Worm (Caenorhabditis elegans) whole organism, young adult: ENCODE data around the gene dhc-3.

Source experiments
- B0019.2 ChIP-seq: fragments of 200-800 bp; sonication (Bioruptor generic); conservative IDR thresholded peaks from 2 replicates; pipeline ENCODE4 v1.3.6; 2022; ENCODE audit warnings: missing genetic modification reagents, missing genetic modification characterization, missing compliant biosample characterization
- B0035.1 ChIP-seq: sonication (generic microtip); optimal IDR thresholded peaks from 2 replicates; lab custom pipeline; 2016; ENCODE audit warnings: missing genetic modification characterization, mild to moderate bottlenecking, missing compliant biosample characterization, missing genotype, missing genetic modification reagents
- B0336.3 ChIP-seq: fragments of 200-800 bp; sonication (Bioruptor generic); IDR thresholded peaks from 2 replicates; pipeline ENCODE4 v1.3.6; 2022; ENCODE audit warnings: missing genetic modification characterization, missing compliant biosample characterization
- F22D6.2 ChIP-seq: sonication (generic microtip); optimal IDR thresholded peaks from 2 replicates; lab custom pipeline; 2016; ENCODE audit warnings: mild to moderate bottlenecking, missing genetic modification characterization, missing compliant biosample characterization
- F33H1.4 ChIP-seq: fragments of 200-800 bp; sonication (Bioruptor generic); IDR thresholded peaks from 2 replicates; pipeline ENCODE4 v1.3.6; 2022; ENCODE audit warnings: missing genetic modification reagents, missing genetic modification characterization, missing compliant biosample characterization
- F52B5.7 ChIP-seq: sonication (generic microtip); optimal IDR thresholded peaks from 2 replicates; lab custom pipeline; 2016; ENCODE audit warnings: mild to moderate bottlenecking, missing genetic modification characterization, missing compliant biosample characterization
- F55B11.4 ChIP-seq: sonication (generic microtip); optimal IDR thresholded peaks from 2 replicates; lab custom pipeline; 2016; ENCODE audit warnings: missing compliant biosample characterization, missing genetic modification characterization, borderline replicate concordance; ENCODE audit not compliant: insufficient read depth
- K11D2.4 ChIP-seq: fragments of 200-800 bp; sonication (Bioruptor generic); IDR thresholded peaks from 2 replicates; pipeline ENCODE4 v1.3.6; 2022; ENCODE audit warnings: missing genetic modification reagents, missing genetic modification characterization, missing compliant biosample characterization
- T07F8.4 ChIP-seq: sonication (generic microtip); optimal IDR thresholded peaks from 2 replicates; lab custom pipeline; 2016; ENCODE audit warnings: mild to moderate bottlenecking, missing genetic modification characterization, moderate library complexity, missing compliant biosample characterization
- Y53F4B.3 ChIP-seq: fragments of 200-800 bp; sonication (Bioruptor generic); IDR thresholded peaks from 2 replicates; pipeline ENCODE4 v1.3.6; 2022; ENCODE audit warnings: missing genetic modification reagents, missing genetic modification characterization, missing compliant biosample characterization
- Y56A3A.18 ChIP-seq: fragments of 200-800 bp; sonication (Bioruptor generic); IDR thresholded peaks from 2 replicates; pipeline ENCODE4 v1.3.6; 2022; ENCODE audit warnings: missing genetic modification reagents, missing genetic modification characterization, missing compliant biosample characterization
- atf-7 ChIP-seq: sonication (generic microtip); optimal IDR thresholded peaks from 2 replicates; lab custom pipeline; 2017; ENCODE audit warnings: mild to moderate bottlenecking, missing genetic modification characterization, missing compliant biosample characterization
- attf-3 ChIP-seq: fragments of 200-800 bp; sonication (Bioruptor generic); conservative IDR thresholded peaks from 2 replicates; pipeline ENCODE4 v1.3.6; 2022; ENCODE audit warnings: missing genetic modification reagents, missing genetic modification characterization, missing compliant biosample characterization
- bed-1 ChIP-seq: fragments of 200-800 bp; sonication (Bioruptor generic); IDR thresholded peaks from 2 replicates; pipeline ENCODE4 v1.3.6; 2022; ENCODE audit warnings: missing genetic modification reagents, missing genetic modification characterization, missing compliant biosample characterization
- ceh-27 ChIP-seq: fragments of 200-800 bp; sonication (Bioruptor generic); optimal IDR thresholded peaks from 2 replicates; lab custom pipeline; 2018; ENCODE audit warnings: mild to moderate bottlenecking, missing genetic modification characterization, moderate library complexity, missing compliant biosample characterization
- ceh-79 ChIP-seq: sonication (generic microtip); optimal IDR thresholded peaks from 2 replicates; lab custom pipeline; 2017; ENCODE audit warnings: mild to moderate bottlenecking, missing genetic modification characterization, missing compliant biosample characterization
- dox-1 ChIP-seq: fragments of 200-800 bp; sonication (Bioruptor generic); IDR thresholded peaks from 2 replicates; pipeline ENCODE4 v1.3.6; 2022; ENCODE audit warnings: missing genetic modification reagents, missing genetic modification characterization, missing compliant biosample characterization
- egl-44 ChIP-seq: fragments of 200-800 bp; sonication (Bioruptor generic); IDR thresholded peaks from 2 replicates; pipeline ENCODE4 v1.3.6; 2022; ENCODE audit warnings: missing genetic modification reagents, missing genetic modification characterization, missing compliant biosample characterization
- fkh-3 ChIP-seq: sonication (generic microtip); optimal IDR thresholded peaks from 2 replicates; lab custom pipeline; 2016; ENCODE audit warnings: mild to moderate bottlenecking, missing genetic modification characterization, missing compliant biosample characterization
- hsf-1 ChIP-seq: fragments of 200-800 bp; sonication (Bioruptor generic); IDR thresholded peaks from 2 replicates; pipeline ENCODE4 v1.3.6; 2022; ENCODE audit warnings: missing genetic modification reagents, missing genetic modification characterization, missing compliant biosample characterization
- let-607 ChIP-seq, 2 experiments: fragments of 200-800 bp in 1 of 2; sonication (Bioruptor generic) in 1 of 2; sonication (generic microtip) in 1 of 2; optimal IDR thresholded peaks; 2 replicates each; lab custom pipeline; 2016 to 2018; ENCODE audit warnings: mild to moderate bottlenecking in 2 of 2, missing compliant biosample characterization in 2 of 2, missing genetic modification characterization in 2 of 2, moderate library complexity in 2 of 2, missing genotype in 1 of 2
- lin-35 ChIP-seq, 3 experiments: fragments of 150-350 bp in 2 of 3; sonication (generic microtip) in 1 of 3; optimal IDR thresholded peaks; 2 replicates each; lab custom pipeline; 2014 to 2018; ENCODE audit warnings: missing biosample characterization in 3 of 3, missing genetic modification characterization in 3 of 3, missing genetic modification reagents in 3 of 3
- lin-40 ChIP-seq: sonication (generic microtip); optimal IDR thresholded peaks from 2 replicates; lab custom pipeline; 2016; ENCODE audit warnings: missing genetic modification characterization, mild to moderate bottlenecking, missing compliant biosample characterization, missing genotype, missing genetic modification reagents
- lin-54 ChIP-seq: fragments of 200-800 bp; sonication (Bioruptor generic); optimal IDR thresholded peaks from 2 replicates; lab custom pipeline; 2018; ENCODE audit warnings: mild to moderate bottlenecking, missing genetic modification characterization, missing compliant biosample characterization
- lir-1 ChIP-seq: fragments of 200-800 bp; sonication (Bioruptor generic); conservative IDR thresholded peaks from 2 replicates; pipeline ENCODE4 v1.3.6; 2022; ENCODE audit warnings: missing genetic modification reagents, missing genetic modification characterization, missing compliant biosample characterization
- lsl-1 ChIP-seq: fragments of 200-800 bp; sonication (Bioruptor generic); optimal IDR thresholded peaks from 2 replicates; lab custom pipeline; 2018; ENCODE audit warnings: mild to moderate bottlenecking, missing genetic modification characterization, moderate library complexity, missing compliant biosample characterization
- madf-6 ChIP-seq: fragments of 200-800 bp; sonication (Bioruptor generic); IDR thresholded peaks from 2 replicates; pipeline ENCODE4 v1.3.6; 2022; ENCODE audit warnings: missing genetic modification reagents, missing genetic modification characterization, missing compliant biosample characterization
- madf-8 ChIP-seq: fragments of 200-800 bp; sonication (Bioruptor generic); conservative IDR thresholded peaks from 2 replicates; pipeline ENCODE4 v1.3.6; 2022; ENCODE audit warnings: missing genetic modification reagents, missing genetic modification characterization, missing compliant biosample characterization
- mcd-1 ChIP-seq: fragments of 200-800 bp; sonication (Bioruptor generic); IDR thresholded peaks from 2 replicates; pipeline ENCODE4 v1.3.6; 2022; ENCODE audit warnings: missing genetic modification reagents, missing genetic modification characterization, missing compliant biosample characterization
- mel-28 ChIP-seq: sonication (generic microtip); optimal IDR thresholded peaks from 2 replicates; lab custom pipeline; 2016; ENCODE audit warnings: borderline replicate concordance, mild to moderate bottlenecking, missing genetic modification characterization, missing compliant biosample characterization
- mxl-1 ChIP-seq: sonication (generic microtip); optimal IDR thresholded peaks from 2 replicates; lab custom pipeline; 2016; ENCODE audit warnings: missing genetic modification characterization, missing compliant biosample characterization
- nfyb-1 ChIP-seq: fragments of 200-800 bp; sonication (Bioruptor generic); IDR thresholded peaks from 2 replicates; pipeline ENCODE4 v1.3.6; 2022; ENCODE audit warnings: missing genetic modification reagents, missing genetic modification characterization, missing compliant biosample characterization
- nhr-120 ChIP-seq: fragments of 200-800 bp; sonication (Bioruptor generic); IDR thresholded peaks from 2 replicates; pipeline ENCODE4 v1.3.6; 2022; ENCODE audit warnings: missing genetic modification characterization, missing compliant biosample characterization
- nhr-179 ChIP-seq: sonication (generic microtip); optimal IDR thresholded peaks from 2 replicates; lab custom pipeline; 2016; ENCODE audit warnings: mild to moderate bottlenecking, missing genetic modification characterization, missing compliant biosample characterization
- nhr-90 ChIP-seq: sonication (generic microtip); optimal IDR thresholded peaks from 2 replicates; lab custom pipeline; 2016; ENCODE audit warnings: missing genotype, mild to moderate bottlenecking, missing genetic modification characterization, missing compliant biosample characterization
- pbrm-1 ChIP-seq: fragments of 200-800 bp; sonication (Bioruptor generic); IDR thresholded peaks from 2 replicates; pipeline ENCODE4 v1.3.6; 2022; ENCODE audit warnings: missing genetic modification reagents, missing genetic modification characterization, missing compliant biosample characterization
- rcor-1 ChIP-seq: fragments of 200-800 bp; sonication (Bioruptor generic); IDR thresholded peaks from 2 replicates; pipeline ENCODE4 v1.3.6; 2022; ENCODE audit warnings: missing genetic modification reagents, missing genetic modification characterization, missing compliant biosample characterization
- repo-1 ChIP-seq: sonication (generic microtip); optimal IDR thresholded peaks from 2 replicates; lab custom pipeline; 2017; ENCODE audit warnings: mild to moderate bottlenecking, missing genetic modification characterization, missing compliant biosample characterization
- snpc-1.1 ChIP-seq: sonication (generic microtip); optimal IDR thresholded peaks from 2 replicates; lab custom pipeline; 2017; ENCODE audit warnings: missing genetic modification characterization, mild to moderate bottlenecking, missing compliant biosample characterization, antibody characterized with exemption, moderate library complexity, missing genotype, missing genetic modification reagents; ENCODE audit not compliant: insufficient read depth
- snpc-3.4 ChIP-seq: sonication (generic microtip); optimal IDR thresholded peaks from 2 replicates; lab custom pipeline; 2017; ENCODE audit warnings: missing genetic modification characterization, mild to moderate bottlenecking, missing compliant biosample characterization, antibody characterized with exemption, moderate library complexity, missing genotype, missing genetic modification reagents
- somi-1 ChIP-seq: fragments of 200-800 bp; sonication (Bioruptor generic); optimal IDR thresholded peaks from 2 replicates; lab custom pipeline; 2018; ENCODE audit warnings: mild to moderate bottlenecking, missing genetic modification characterization, missing compliant biosample characterization
- sptf-2 ChIP-seq: fragments of 200-800 bp; sonication (Bioruptor generic); optimal IDR thresholded peaks from 2 replicates; lab custom pipeline; 2018; ENCODE audit warnings: mild to moderate bottlenecking, missing genetic modification characterization, missing compliant biosample characterization
- tbx-9 ChIP-seq: sonication (generic microtip); optimal IDR thresholded peaks from 2 replicates; lab custom pipeline; 2016; ENCODE audit warnings: borderline replicate concordance, missing genetic modification characterization, inconsistent platforms, missing compliant biosample characterization
- tlf-1 ChIP-seq: fragments of 200-800 bp; sonication (Bioruptor generic); optimal IDR thresholded peaks from 2 replicates; lab custom pipeline; 2018; ENCODE audit warnings: mild to moderate bottlenecking, missing genetic modification characterization, missing compliant biosample characterization
- unc-62 ChIP-seq: fragments of 150-350 bp; optimal IDR thresholded peaks from 2 replicates; lab custom pipeline; 2014; ENCODE audit warnings: missing biosample characterization, missing genetic modification reagents, missing genetic modification characterization
- zfh-2 ChIP-seq: fragments of 200-800 bp; sonication (Bioruptor generic); conservative IDR thresholded peaks from 2 replicates; pipeline ENCODE4 v1.3.6; 2022; ENCODE audit warnings: missing genetic modification reagents, missing genetic modification characterization, missing compliant biosample characterization
- ztf-18 ChIP-seq: sonication (generic microtip); optimal IDR thresholded peaks from 2 replicates; lab custom pipeline; 2016; ENCODE audit warnings: missing genotype, mild to moderate bottlenecking, missing genetic modification characterization, missing compliant biosample characterization

dhc-3 gene

ce11 chrV:13130439-13130840 lies 8.3 kb upstream of the dhc-3 start (continued):
- TF ChIP-seq fkh-3 (tag; lab: Kevin White, UChicago) (no peak), lsl-1 (GFP tag; lab: Kevin White, UChicago) (no peak), let-607 (tag; optimal IDR thresholded peaks at IDR 0.05; lab: Kevin White, UChicago) (peak; percentile 69 to 86), ceh-79 (tag; lab: Kevin White, UChicago) (no peak), nhr-90 (tag; lab: Kevin White, UChicago) (peak; percentile 40), pbrm-1 (no peak), snpc-1.1 (tag; lab: Kevin White, UChicago) (no peak), madf-6 (GFP tag; lab: Robert Waterston, UW) (no peak; the same call in 1 of the 2 replicates), Y56A3A.18 (0 out of 2 replicates have a peak, but pooled peaks have one; percentile 38), ceh-27 (GFP tag; lab: Kevin White, UChicago) (peak; percentile 30), B0336.3 (GFP tag; lab: Robert Waterston, UW) (peak; percentile 80), F55B11.4 (tag; lab: Kevin White, UChicago) (no peak), tbx-9 (no peak), lin-35 (GFP tag; optimal IDR thresholded peaks at IDR 0.05; lab: Kevin White, UChicago) (peak in 1 of 3 experiments; percentile 13), Y53F4B.3 (GFP tag; lab: Robert Waterston, UW) (no peak), B0019.2 (GFP tag; lab: Robert Waterston, UW) (no peak), mcd-1 (GFP tag; lab: Robert Waterston, UW) (peak; percentile 55; the same call in 1 of the 2 replicates), atf-7 (tag; lab: Kevin White, UChicago) (peak; percentile 67), B0035.1 (tag; lab: Kevin White, UChicago) (no peak), zfh-2 (GFP tag; lab: Robert Waterston, UW) (peak; percentile 96), nhr-179 (tag; lab: Kevin White, UChicago) (no peak), K11D2.4 (peak; percentile 38; the same call in 1 of the 2 replicates), F33H1.4 (no peak), mxl-1 (tag; lab: Kevin White, UChicago) (no peak), dox-1 (GFP tag; lab: Robert Waterston, UW) (peak; percentile 81), mel-28 (no peak), lir-1 (GFP tag; lab: Robert Waterston, UW) (no peak), repo-1 (no peak), rcor-1 (peak; percentile 28; the same call in 1 of the 2 replicates), snpc-3.4 (no peak), tlf-1 (no peak), lin-54 (GFP tag; lab: Kevin White, UChicago) (peak; percentile 38), T07F8.4 (tag; lab: Kevin White, UChicago) (no peak), madf-8 (no peak), sptf-2 (GFP tag; lab: Kevin White, UChicago) (no peak), attf-3 (GFP tag; lab: Robert Waterston, UW) (no peak), F52B5.7 (no peak), bed-1 (no peak), F22D6.2 (tag; lab: Kevin White, UChicago) (peak; percentile 19), unc-62 (GFP tag; lab: Kevin White, UChicago) (no peak), ztf-18 (tag; lab: Kevin White, UChicago) (peak; percentile 18), egl-44 (GFP tag; lab: Robert Waterston, UW) (peak; percentile 58; the same call in 1 of the 2 replicates), hsf-1 (GFP tag; lab: Robert Waterston, UW) (no peak), nfyb-1 (peak; percentile 11; the same call in 1 of the 2 replicates), nhr-120 (GFP tag; lab: Robert Waterston, UW) (no peak), lin-40 (tag; lab: Kevin White, UChicago) (peak; percentile 38), somi-1 (GFP tag; lab: Kevin White, UChicago) (peak; percentile 45)
